Worm (Caenorhabditis elegans) whole organism, midembryonic: ENCODE measurements around the gene C29A12.6.
A peak's percentile ranks its signal among the peaks of the same experiment; 100 is the strongest.

ENCODE experiments used
- T22C8.4 ChIP-seq: fragments of 200-800 bp; sonication (Bioruptor generic); IDR thresholded peaks from 2 replicates; pipeline ENCODE4 v1.3.6; 2022; ENCODE audit warnings: missing genetic modification characterization, missing compliant biosample characterization
- cog-1 ChIP-seq: sonication (generic microtip); optimal IDR thresholded peaks from 2 replicates; lab custom pipeline; 2016; ENCODE audit warnings: missing genetic modification characterization, missing compliant biosample characterization
- flt-1 ChIP-seq: fragments of 200-800 bp; sonication (Bioruptor generic); IDR thresholded peaks from 2 replicates; pipeline ENCODE4 v1.3.6; 2022; ENCODE audit warnings: missing genetic modification characterization, missing compliant biosample characterization
- klf-2 ChIP-seq: fragments of 200-800 bp; sonication (Bioruptor generic); conservative IDR thresholded peaks from 2 replicates; pipeline ENCODE4 v1.3.6; 2022; ENCODE audit warnings: missing genetic modification reagents, missing genetic modification characterization, missing compliant biosample characterization
- med-1 ChIP-seq: sonication (generic microtip); optimal IDR thresholded peaks from 2 replicates; lab custom pipeline; 2017; ENCODE audit warnings: missing genetic modification characterization, mild to moderate bottlenecking, missing compliant biosample characterization, antibody characterized with exemption, missing genetic modification reagents; ENCODE audit not compliant: insufficient read depth
- ref-1 ChIP-seq: fragments of 200-800 bp; sonication (Bioruptor generic); conservative IDR thresholded peaks from 2 replicates; pipeline ENCODE4 v1.3.6; 2022; ENCODE audit warnings: missing genetic modification reagents, missing genetic modification characterization, missing compliant biosample characterization
- tab-1 ChIP-seq: fragments of 200-800 bp; sonication (Bioruptor generic); IDR thresholded peaks from 2 replicates; pipeline ENCODE4 v1.3.6; 2022; ENCODE audit warnings: missing genetic modification characterization, missing compliant biosample characterization
- ztf-23 ChIP-seq: fragments of 200-800 bp; sonication (Bioruptor generic); IDR thresholded peaks from 2 replicates; pipeline ENCODE4 v1.3.6; 2022; ENCODE audit warnings: missing genetic modification reagents, missing genetic modification characterization, missing compliant biosample characterization
- ztf-29 ChIP-seq: fragments of 200-800 bp; sonication (Bioruptor generic); IDR thresholded peaks from 2 replicates; pipeline ENCODE4 v1.3.6; 2022; ENCODE audit warnings: missing genetic modification reagents, missing genetic modification characterization, missing compliant biosample characterization

The C29A12.6 gene

ce11 chrV:10855363-10855762 is 8.4 kb downstream of the C29A12.6 start:
- TF ChIP-seq med-1 (GFP tag; lab: Kevin White, UChicago): no peak
- no peak for TF ChIP-seq flt-1
- no peak for TF ChIP-seq tab-1
- no peak for TF ChIP-seq ztf-23
- TF ChIP-seq ref-1 (GFP tag; lab: Robert Waterston, UW): no peak
- no peak for TF ChIP-seq T22C8.4 (GFP tag; lab: Robert Waterston, UW)
- TF ChIP-seq ztf-29 (GFP tag; lab: Robert Waterston, UW): no peak
- TF ChIP-seq klf-2 (GFP tag; lab: Robert Waterston, UW): no peak
- TF ChIP-seq cog-1 (tag; lab: Kevin White, UChicago): no peak

DNA sequence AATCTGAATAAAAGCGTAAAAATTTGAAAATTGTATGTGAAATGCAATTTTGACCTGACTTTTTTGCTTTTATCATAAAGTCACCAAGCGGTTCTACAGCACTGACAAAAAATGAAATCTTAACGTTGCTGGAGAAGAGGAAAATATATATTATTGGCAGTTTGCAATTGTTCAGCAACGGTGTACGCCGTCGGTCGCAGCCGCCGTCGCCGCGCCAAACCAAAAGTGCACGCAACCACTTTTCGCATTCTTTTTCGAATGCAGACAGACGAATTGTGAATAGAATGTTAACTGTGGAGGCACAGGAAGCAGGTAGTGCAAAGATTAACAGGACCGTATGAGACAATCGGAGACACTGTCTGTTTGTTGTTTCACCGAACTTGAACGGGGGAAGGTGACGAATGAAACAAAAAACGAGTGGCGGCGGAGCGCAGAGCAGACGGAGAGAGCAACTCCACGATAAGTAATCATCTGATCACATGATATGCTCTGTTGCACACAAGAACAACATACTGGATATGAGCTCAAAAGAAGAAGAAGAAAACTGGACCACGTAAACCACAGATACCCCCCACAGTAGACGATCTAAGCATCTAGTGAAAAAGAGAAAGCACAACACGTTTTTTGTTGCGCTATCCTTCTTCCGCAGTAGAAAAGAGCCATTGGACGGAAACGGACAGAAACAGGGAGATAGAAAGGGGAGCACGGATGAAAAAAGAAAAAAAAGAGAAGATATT is 10.1 kb downstream of the C29A12.6 start:
- no peak for TF ChIP-seq T22C8.4 (GFP tag; lab: Robert Waterston, UW)
- TF ChIP-seq tab-1: no peak
- TF ChIP-seq cog-1 (tag; lab: Kevin White, UChicago): no peak
- no peak for TF ChIP-seq ztf-23
- TF ChIP-seq flt-1: no peak
- TF ChIP-seq klf-2 (GFP tag; lab: Robert Waterston, UW): no peak
- TF ChIP-seq med-1 (GFP tag; lab: Kevin White, UChicago): no peak
- TF ChIP-seq ref-1 (GFP tag; lab: Robert Waterston, UW): no peak

ce11 chrV:10858340-10858739 is 11.3 kb downstream of the C29A12.6 start:
- TF ChIP-seq ztf-23 (0 out of 2 replicates have a peak, but pooled peaks have one; percentile 8), tab-1 (no peak), flt-1 (peak; percentile 42; the same call in 1 of the 2 replicates)

ce11 chrV:10859048-10859637 is 12.2 kb downstream of the C29A12.6 start:
- TF ChIP-seq ztf-29 (GFP tag; lab: Robert Waterston, UW): no peak
- no peak for TF ChIP-seq tab-1
- TF ChIP-seq ztf-23: no peak
- TF ChIP-seq med-1 (GFP tag; lab: Kevin White, UChicago): no peak
- TF ChIP-seq klf-2 (GFP tag; lab: Robert Waterston, UW): no peak
- no peak for TF ChIP-seq cog-1 (tag; lab: Kevin White, UChicago)
- TF ChIP-seq T22C8.4 (GFP tag; lab: Robert Waterston, UW): no peak
- no peak for TF ChIP-seq flt-1
- TF ChIP-seq ref-1 (GFP tag; lab: Robert Waterston, UW): no peak

ce11 chrV:10859775-10860174 is 12.8 kb downstream of the C29A12.6 start:
- no peak for TF ChIP-seq klf-2 (GFP tag; lab: Robert Waterston, UW)
- no peak for TF ChIP-seq cog-1 (tag; lab: Kevin White, UChicago)
- no peak for TF ChIP-seq ztf-23
- no peak for TF ChIP-seq flt-1
- TF ChIP-seq T22C8.4 (GFP tag; lab: Robert Waterston, UW): no peak
- TF ChIP-seq ztf-29 (GFP tag; lab: Robert Waterston, UW): no peak
- TF ChIP-seq tab-1: no peak
- TF ChIP-seq ref-1 (GFP tag; lab: Robert Waterston, UW): no peak
- no peak for TF ChIP-seq med-1 (GFP tag; lab: Kevin White, UChicago)

ce11 chrV:10860526-10861037 is 13.6 kb downstream of the C29A12.6 start:
- TF ChIP-seq med-1 (GFP tag; lab: Kevin White, UChicago): no peak

DNA sequence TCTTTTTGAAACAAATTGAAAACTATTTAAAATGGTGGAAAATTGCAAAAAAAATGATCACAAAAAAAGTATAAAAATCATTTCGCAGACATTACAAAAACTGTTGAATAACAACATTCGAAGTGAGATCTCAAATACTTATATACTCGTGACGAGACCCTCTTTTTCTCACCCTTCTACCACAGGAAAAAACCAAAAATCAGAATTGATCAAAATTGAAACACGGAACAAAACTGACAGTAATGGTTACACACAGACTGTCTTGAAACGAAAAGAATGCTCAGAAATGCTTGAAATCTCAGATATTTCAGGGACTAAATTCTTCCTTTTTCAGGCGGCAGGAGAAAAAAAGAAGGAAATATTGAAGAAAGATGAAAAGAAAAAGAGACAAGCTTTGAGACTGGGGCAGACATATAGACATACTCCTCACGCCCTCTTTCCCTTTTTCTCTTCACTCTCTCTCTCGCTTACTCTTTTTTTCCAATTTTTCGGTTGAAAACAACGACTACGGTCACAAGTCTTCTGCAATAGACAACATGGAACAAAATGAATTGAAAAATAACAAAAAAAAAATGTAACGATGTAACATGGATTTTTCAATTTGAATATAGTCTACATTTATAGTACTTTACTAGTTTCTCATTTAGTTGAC is 14.7 kb downstream of the C29A12.6 start:
- TF ChIP-seq ztf-29 (GFP tag; lab: Robert Waterston, UW): no peak
- TF ChIP-seq ref-1 (GFP tag; lab: Robert Waterston, UW): no peak
- no peak for TF ChIP-seq flt-1
- TF ChIP-seq klf-2 (GFP tag; lab: Robert Waterston, UW): no peak
- TF ChIP-seq med-1 (GFP tag; lab: Kevin White, UChicago): no peak
- no peak for TF ChIP-seq ztf-23
- TF ChIP-seq cog-1 (tag; lab: Kevin White, UChicago): no peak
- TF ChIP-seq T22C8.4 (GFP tag; lab: Robert Waterston, UW): no peak
- no peak for TF ChIP-seq tab-1

DNA sequence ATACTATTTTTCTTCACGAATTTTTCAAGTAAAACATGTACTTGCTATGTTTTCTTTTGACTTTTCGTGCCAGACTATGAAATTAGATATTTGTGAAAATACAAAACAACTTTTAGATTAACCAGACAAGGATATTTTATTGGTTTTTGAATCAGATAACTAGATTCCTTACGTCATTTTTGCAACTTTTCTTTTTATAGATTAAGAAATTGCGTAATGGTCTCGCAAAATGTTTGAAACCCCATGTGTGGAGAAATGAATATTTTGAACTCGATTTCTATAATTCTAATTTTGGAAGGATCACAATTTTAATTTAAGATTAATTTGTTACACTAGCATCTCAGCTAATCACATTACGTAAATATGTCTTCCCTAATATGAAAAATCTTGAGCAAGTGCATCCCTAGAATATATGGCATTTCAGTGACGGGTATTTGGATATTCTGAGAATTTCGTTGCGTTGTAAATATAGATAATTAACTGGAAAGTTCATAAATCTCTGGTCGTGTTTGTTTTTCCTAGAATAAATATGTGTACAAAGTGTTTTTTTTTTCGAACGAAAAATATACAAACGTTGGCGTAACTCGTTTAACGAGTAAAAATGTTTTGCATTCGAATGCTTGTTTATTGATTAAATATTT is 15.6 kb downstream of the C29A12.6 start:
- TF ChIP-seq ztf-23 (no peak), med-1 (GFP tag; lab: Kevin White, UChicago) (no peak), klf-2 (GFP tag; lab: Robert Waterston, UW) (no peak), ref-1 (GFP tag; lab: Robert Waterston, UW) (no peak), tab-1 (no peak)

- no peak for TF ChIP-seq ref-1 (GFP tag; lab: Robert Waterston, UW)
Measured at ce11 chrV:10865599-10865998, 18.6 kb downstream of the C29A12.6 start, which contains the start of gene saeg-1. Gene saeg-1, minus strand, starts transcription at chrV:10865699.
